Worm (Caenorhabditis elegans): Measurements from ENCODE around the gene tbc-11.

ce11 chrX:912564-912963 is 12.2 kb upstream of the tbc-11 start:
- TF ChIP-seq hlh-30 (tag; optimal IDR thresholded peaks at IDR 0.05; ENCODE audit: insufficient read depth) (no peak), spr-3 (GFP tag; optimal IDR thresholded peaks at IDR 0.05) (no peak), Y75B8A.6 (GFP tag; IDR thresholded peaks at IDR 0.05) (no peak), ama-1 (optimal IDR thresholded peaks at IDR 0.05) (no peak)
